Fruit fly (Drosophila melanogaster) whole organism, prepupa: ENCODE measurements around the gene CG14963.

Experiments used
- CG10669 ChIP-seq: fragments of 200-800 bp; sonication (Bioruptor generic); optimal IDR thresholded peaks from 3 replicates; lab custom pipeline; 2018; ENCODE audit warnings: missing biosample characterization, mild to moderate bottlenecking, missing genetic modification characterization, moderate library complexity
- CG11294 ChIP-seq: fragments of 200-800 bp; sonication (Bioruptor generic); IDR thresholded peaks from 2 replicates; pipeline ENCODE4 v1.3.6; 2022; ENCODE audit warnings: missing biosample characterization, missing genetic modification characterization
- CG11762 ChIP-seq: fragments of 200-800 bp; sonication (Bioruptor generic); optimal IDR thresholded peaks from 3 replicates; lab custom pipeline; 2016; ENCODE audit warnings: missing biosample characterization, missing genetic modification characterization; ENCODE audit not compliant: insufficient read depth
- CG11902 ChIP-seq: fragments of 200-800 bp; sonication (Bioruptor generic); optimal IDR thresholded peaks from 3 replicates; lab custom pipeline; 2016; ENCODE audit warnings: missing biosample characterization, missing genetic modification characterization
- CG15336 ChIP-seq: fragments of 200-800 bp; sonication (Bioruptor generic); IDR thresholded peaks from 2 replicates; pipeline ENCODE4 v1.3.6; 2022; ENCODE audit warnings: missing biosample characterization, missing genetic modification characterization
- CG1621 ChIP-seq: fragments of 200-800 bp; sonication (Bioruptor generic); optimal IDR thresholded peaks from 3 replicates; lab custom pipeline; 2018; ENCODE audit warnings: missing biosample characterization, mild to moderate bottlenecking, missing genetic modification characterization
- CG16779 ChIP-seq: fragments of 200-800 bp; sonication (Bioruptor generic); optimal IDR thresholded peaks from 3 replicates; lab custom pipeline; 2017; ENCODE audit warnings: missing biosample characterization, mild to moderate bottlenecking, missing genetic modification characterization
- CG3032 ChIP-seq: fragments of 200-800 bp; optimal IDR thresholded peaks from 2 replicates; lab custom pipeline; 2019; ENCODE audit warnings: missing biosample characterization, mild to moderate bottlenecking, missing genetic modification characterization, moderate library complexity
- CG31627 ChIP-seq: fragments of 200-800 bp; sonication (Bioruptor generic); optimal IDR thresholded peaks from 3 replicates; lab custom pipeline; 2016; ENCODE audit warnings: missing biosample characterization, missing genetic modification characterization
- CG32006 ChIP-seq: fragments of 200-800 bp; sonication (Bioruptor generic); optimal IDR thresholded peaks from 3 replicates; lab custom pipeline; 2017; ENCODE audit warnings: missing biosample characterization, mild to moderate bottlenecking, missing genetic modification characterization
- CG34406 ChIP-seq: fragments of 200-800 bp; sonication (Bioruptor generic); optimal IDR thresholded peaks from 3 replicates; lab custom pipeline; 2016; ENCODE audit warnings: missing biosample characterization, missing genetic modification characterization
- CG6163 ChIP-seq: fragments of 200-800 bp; sonication (Bioruptor generic); IDR thresholded peaks from 3 replicates; pipeline ENCODE4 v1.3.6; 2022; ENCODE audit warnings: missing biosample characterization, missing genetic modification characterization
- CG6276 ChIP-seq: fragments of 200-800 bp; sonication (Bioruptor generic); optimal IDR thresholded peaks from 2 replicates; lab custom pipeline; 2017; ENCODE audit warnings: missing biosample characterization, mild to moderate bottlenecking, missing genetic modification characterization
- CG8119 ChIP-seq: fragments of 200-800 bp; sonication (Bioruptor generic); IDR thresholded peaks from 3 replicates; pipeline ENCODE4 v1.3.6; 2022; ENCODE audit warnings: missing biosample characterization, missing genetic modification characterization
- CG8319 ChIP-seq: fragments of 200-800 bp; sonication (Bioruptor generic); optimal IDR thresholded peaks from 3 replicates; lab custom pipeline; 2016; ENCODE audit warnings: missing biosample characterization, missing genetic modification characterization
- CG8632 ChIP-seq: fragments of 200-800 bp; sonication (Bioruptor generic); optimal IDR thresholded peaks from 3 replicates; lab custom pipeline; 2016; ENCODE audit warnings: missing biosample characterization, missing genetic modification characterization
- CG9139 ChIP-seq: fragments of 200-800 bp; sonication (Bioruptor generic); optimal IDR thresholded peaks from 3 replicates; lab custom pipeline; 2017; ENCODE audit warnings: missing biosample characterization, mild to moderate bottlenecking, missing genetic modification characterization
- Eip75B ChIP-seq: fragments of 200-800 bp; sonication (Bioruptor generic); optimal IDR thresholded peaks from 3 replicates; lab custom pipeline; 2016; ENCODE audit warnings: missing biosample characterization, missing genetic modification characterization
- Eip78C ChIP-seq: fragments of 200-800 bp; sonication (Bioruptor generic); peaks from one replicate; lab custom pipeline; 2016; ENCODE audit warnings: missing biosample characterization, missing genetic modification characterization
- Ets21C ChIP-seq: fragments of 200-800 bp; sonication (Bioruptor generic); optimal IDR thresholded peaks from 3 replicates; lab custom pipeline; 2016; ENCODE audit warnings: missing biosample characterization, missing genetic modification characterization
- Ets96B ChIP-seq: fragments of 200-800 bp; optimal IDR thresholded peaks from 2 replicates; lab custom pipeline; 2019; ENCODE audit warnings: missing biosample characterization, mild to moderate bottlenecking, missing genetic modification characterization, moderate library complexity
- Gug ChIP-seq: fragments of 200-800 bp; sonication (Bioruptor generic); IDR thresholded peaks from 2 replicates; pipeline ENCODE4 v1.3.6; 2022; ENCODE audit warnings: missing biosample characterization, missing genetic modification characterization
- Hr38 ChIP-seq: sonication (Bioruptor generic); optimal IDR thresholded peaks from 2 replicates; lab custom pipeline; 2016; ENCODE audit warnings: missing biosample characterization, missing genetic modification characterization
- Hr4 ChIP-seq: fragments of 200-800 bp; sonication (Bioruptor generic); optimal IDR thresholded peaks from 3 replicates; lab custom pipeline; 2016; ENCODE audit warnings: missing biosample characterization, missing genetic modification characterization
- Lpt ChIP-seq: fragments of 200-800 bp; sonication (Bioruptor generic); optimal IDR thresholded peaks from 3 replicates; lab custom pipeline; 2016; ENCODE audit warnings: missing biosample characterization, missing genetic modification characterization
- Met ChIP-seq: fragments of 200-800 bp; sonication (Bioruptor generic); optimal IDR thresholded peaks from 3 replicates; lab custom pipeline; 2016; ENCODE audit warnings: missing biosample characterization, missing genetic modification characterization
- OdsH ChIP-seq: fragments of 200-800 bp; sonication (Bioruptor generic); optimal IDR thresholded peaks from 3 replicates; lab custom pipeline; 2016; ENCODE audit warnings: missing biosample characterization, missing genetic modification characterization
- Sox14 ChIP-seq: fragments of 200-800 bp; sonication (Bioruptor generic); optimal IDR thresholded peaks from 3 replicates; lab custom pipeline; 2016; ENCODE audit warnings: missing biosample characterization, missing genetic modification characterization
- acj6 ChIP-seq: fragments of 200-800 bp; sonication (Bioruptor generic); optimal IDR thresholded peaks from 3 replicates; lab custom pipeline; 2016; ENCODE audit warnings: missing biosample characterization, missing genetic modification characterization
- dac ChIP-seq: fragments of 200-800 bp; sonication (Bioruptor generic); optimal IDR thresholded peaks from 2 replicates; lab custom pipeline; 2017; ENCODE audit warnings: missing biosample characterization, mild to moderate bottlenecking, missing genetic modification characterization
- dsx ChIP-seq: fragments of 200-800 bp; optimal IDR thresholded peaks from 3 replicates; lab custom pipeline; 2019; ENCODE audit warnings: missing biosample characterization, mild to moderate bottlenecking, missing genetic modification characterization, moderate library complexity; ENCODE audit not compliant: poor library complexity, severe bottlenecking
- eg ChIP-seq: fragments of 200-800 bp; sonication (Bioruptor generic); IDR thresholded peaks from 3 replicates; pipeline ENCODE4 v1.3.6; 2022; ENCODE audit warnings: missing biosample characterization, missing genetic modification characterization
- esn ChIP-seq: fragments of 200-800 bp; sonication (Bioruptor generic); optimal IDR thresholded peaks from 2 replicates; lab custom pipeline; 2016; ENCODE audit warnings: missing biosample characterization, mild to moderate bottlenecking, missing genetic modification characterization, moderate library complexity
- fd59A ChIP-seq: fragments of 200-800 bp; sonication (Bioruptor generic); optimal IDR thresholded peaks from 2 replicates; lab custom pipeline; 2017; ENCODE audit warnings: missing biosample characterization, mild to moderate bottlenecking, missing genetic modification characterization, missing genetic modification reagents
- lz ChIP-seq: fragments of 200-800 bp; sonication (Bioruptor generic); optimal IDR thresholded peaks from 3 replicates; lab custom pipeline; 2016; ENCODE audit warnings: missing biosample characterization, missing genetic modification characterization
- net ChIP-seq: fragments of 200-800 bp; sonication (Bioruptor generic); optimal IDR thresholded peaks from 3 replicates; lab custom pipeline; 2016; ENCODE audit warnings: missing biosample characterization, missing genetic modification characterization
- salr ChIP-seq, 2 experiments: fragments of 200-800 bp; sonication (Bioruptor generic); optimal IDR thresholded peaks; 3 replicates each; lab custom pipeline; 2016 to 2018; ENCODE audit warnings: missing biosample characterization in 2 of 2, missing genetic modification characterization in 2 of 2, mild to moderate bottlenecking in 1 of 2
- spab ChIP-seq: fragments of 200-800 bp; sonication (Bioruptor generic); optimal IDR thresholded peaks from 2 replicates; lab custom pipeline; 2017; ENCODE audit warnings: missing biosample characterization, mild to moderate bottlenecking, missing genetic modification characterization, missing genetic modification reagents
- ss ChIP-seq, 2 experiments: fragments of 200-800 bp; sonication (Bioruptor generic); optimal IDR thresholded peaks; 2 replicates in 1 of 2; 3 replicates in 1 of 2; lab custom pipeline; 2017 to 2018; ENCODE audit warnings: mild to moderate bottlenecking in 2 of 2, missing biosample characterization in 2 of 2, missing genetic modification characterization in 2 of 2, moderate library complexity in 1 of 2
- svp ChIP-seq: fragments of 200-800 bp; sonication (Bioruptor generic); peaks from one replicate; lab custom pipeline; 2016; ENCODE audit warnings: missing biosample characterization, missing genetic modification characterization
- topi ChIP-seq: fragments of 200-800 bp; sonication (Bioruptor generic); optimal IDR thresholded peaks from 3 replicates; lab custom pipeline; 2016; ENCODE audit warnings: missing biosample characterization, missing genetic modification characterization
- vri ChIP-seq: fragments of 200-800 bp; sonication (Bioruptor generic); optimal IDR thresholded peaks from 3 replicates; lab custom pipeline; 2016; ENCODE audit warnings: missing biosample characterization, mild to moderate bottlenecking, missing genetic modification characterization

Gene CG14963

dm6 chr3L:3150376-3150775 lies 22.0 kb downstream of the CG14963 start:
- no peak for TF ChIP-seq topi (GFP tag; lab: Kevin White, UChicago)
- TF ChIP-seq Hr38 (GFP tag; lab: Kevin White, UChicago) = no peak
- TF ChIP-seq CG6276 (GFP tag; lab: Kevin White, UChicago) = no peak
- TF ChIP-seq CG8319 (GFP tag; lab: Kevin White, UChicago) = no peak
- TF ChIP-seq Hr4 (GFP tag; lab: Kevin White, UChicago) = no peak
- no peak for TF ChIP-seq ss (GFP tag; optimal IDR thresholded peaks at IDR 0.05; lab: Kevin White, UChicago)
- no peak for TF ChIP-seq dsx (GFP tag; lab: Kevin White, UChicago)
- no peak for TF ChIP-seq CG34406 (GFP tag; lab: Kevin White, UChicago)
- no peak for TF ChIP-seq CG11762 (GFP tag; lab: Kevin White, UChicago)
- TF ChIP-seq vri (GFP tag; lab: Kevin White, UChicago) = no peak
- TF ChIP-seq CG31627 (GFP tag; lab: Kevin White, UChicago) = no peak
- TF ChIP-seq Gug (GFP tag; lab: Robert Waterston, UW) = no peak
- TF ChIP-seq CG16779 (tag; lab: Kevin White, UChicago) = no peak
- TF ChIP-seq CG10669 = no peak
- TF ChIP-seq Ets21C = no peak
- TF ChIP-seq Sox14 = no peak
- no peak for TF ChIP-seq CG15336

- peak in 1 of 2 experiments; percentile 27 for TF ChIP-seq ss (GFP tag; optimal IDR thresholded peaks at IDR 0.05; lab: Kevin White, UChicago)
- peak; percentile 10; the same call in 1 of the 3 replicates for TF ChIP-seq CG6163
- TF ChIP-seq CG8119 (GFP tag; lab: Robert Waterston, UW) = peak; percentile 41; the same call in 1 of the 3 replicates
- no peak for TF ChIP-seq Hr4 (GFP tag; lab: Kevin White, UChicago)
- peak; percentile 19 for TF ChIP-seq CG16779 (tag; lab: Kevin White, UChicago)
- TF ChIP-seq svp (GFP tag; lab: Kevin White, UChicago) = peak; percentile 88
- TF ChIP-seq vri (GFP tag; lab: Kevin White, UChicago) = peak; percentile 99
- TF ChIP-seq CG15336 = peak; percentile 50
- no peak for TF ChIP-seq CG8632 (GFP tag; lab: Kevin White, UChicago)
Measured at dm6 chr3L:3149060-3149872, 23.1 kb downstream of the CG14963 start.

DNA sequence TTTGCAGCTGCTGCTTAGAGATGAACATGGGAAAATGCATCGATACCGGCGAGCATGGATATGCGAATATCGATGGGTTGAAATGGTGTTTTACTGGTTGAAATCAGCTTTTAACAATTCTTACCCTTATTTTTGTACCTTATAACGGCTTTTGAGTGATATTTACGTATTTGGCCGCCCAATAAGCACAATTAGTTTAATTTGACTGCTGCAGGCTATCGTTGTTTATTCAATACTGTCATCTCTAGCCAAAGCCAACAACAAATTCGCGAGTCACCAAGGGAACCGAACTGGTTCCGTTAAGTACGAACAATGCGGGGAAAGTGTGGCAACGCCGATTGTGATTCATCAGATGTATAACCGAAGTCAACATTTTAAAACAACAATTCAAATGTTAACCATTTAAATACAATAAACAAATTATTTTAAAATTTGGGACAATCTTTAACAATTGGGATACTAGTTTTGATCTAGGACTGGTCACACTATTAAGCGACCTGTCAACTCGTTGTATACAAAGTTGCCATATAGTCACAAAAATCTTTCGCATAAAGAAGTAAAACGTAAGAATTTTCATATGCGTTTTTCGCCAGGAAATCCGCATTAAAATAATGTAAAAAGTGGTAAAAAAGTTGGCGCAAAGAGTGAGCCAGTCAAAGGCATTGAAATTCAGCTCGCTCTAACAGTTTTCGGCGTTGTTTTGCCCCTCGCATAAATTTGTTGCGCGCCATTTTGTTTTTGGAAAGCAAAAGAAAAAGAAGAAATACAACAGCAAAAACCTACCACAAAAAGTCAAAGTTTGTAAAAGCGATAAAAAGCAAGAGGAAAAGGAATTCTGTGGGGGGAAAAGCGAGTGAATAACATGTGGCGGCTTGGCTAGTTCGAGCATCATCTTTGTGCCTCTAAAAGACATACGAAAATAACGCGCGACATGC lies 24.0 kb downstream of the CG14963 start, which contains the start of the genes Usp5 and BtbVII:
Usp5 (minus strand) TSS at position 234 of the 935 bp plus-strand sequence.
BtbVII (plus strand) TSS at position 522 of the 935 bp plus-strand sequence.
- TF ChIP-seq Met (GFP tag; lab: Kevin White, UChicago) (peak; percentile 68), salr (GFP tag; optimal IDR thresholded peaks at IDR 0.05; lab: Kevin White, UChicago) (peak in 1 of 2 experiments; percentile 12), Ets96B (tag; lab: Kevin White, UChicago) (peak; percentile 31), CG1621 (tag; lab: Kevin White, UChicago) (peak; percentile 18), acj6 (peak; percentile 70), net (peak; percentile 51), lz (peak; percentile 79), dac (GFP tag; lab: Kevin White, UChicago) (no peak), CG3032 (peak; percentile 39), Lpt (GFP tag; lab: Kevin White, UChicago) (no peak), CG11294 (GFP tag; lab: Robert Waterston, UW) (no peak; the same call in 1 of the 2 replicates), fd59A (peak; percentile 20), topi (GFP tag; lab: Kevin White, UChicago) (peak; percentile 49), esn (GFP tag; lab: Kevin White, UChicago) (peak; percentile 72), Eip75B (GFP tag; lab: Kevin White, UChicago) (peak; percentile 62), Hr38 (GFP tag; lab: Kevin White, UChicago) (no peak), spab (GFP tag; lab: Kevin White, UChicago) (peak; percentile 6), CG9139 (no peak), CG10669 (no peak), Hr4 (GFP tag; lab: Kevin White, UChicago) (no peak), CG8632 (GFP tag; lab: Kevin White, UChicago) (no peak), CG8319 (GFP tag; lab: Kevin White, UChicago) (no peak), CG8119 (GFP tag; lab: Robert Waterston, UW) (peak; percentile 36; the same call in 1 of the 3 replicates), CG32006 (GFP tag; lab: Kevin White, UChicago) (peak; percentile 29), CG11902 (GFP tag; lab: Kevin White, UChicago) (no peak), dsx (GFP tag; lab: Kevin White, UChicago) (peak; percentile 17), Eip78C (GFP tag; lab: Kevin White, UChicago) (peak; percentile 91), OdsH (no peak), eg (0 out of 3 replicates have a peak, but pooled peaks have one; percentile 10)
